Fruit fly (Drosophila melanogaster) whole organism, embryonic: Measurements from ENCODE around the gene CG8507.
A peak's percentile ranks its signal among the peaks of the same experiment; 100 is the strongest.

Experiments
- Aef1 ChIP-seq: fragments of 200-800 bp; sonication (Bioruptor generic); IDR thresholded peaks from 3 replicates; pipeline ENCODE4 v1.3.6; 2022; ENCODE audit warnings: missing biosample characterization, missing genetic modification characterization
- C15 ChIP-seq: fragments of 200-800 bp; sonication (Bioruptor generic); IDR thresholded peaks from 3 replicates; pipeline ENCODE4 v1.3.6; 2022; ENCODE audit warnings: missing biosample characterization, missing genetic modification characterization
- CG10321 ChIP-seq: fragments of 200-800 bp; sonication (Bioruptor generic); IDR thresholded peaks from 2 replicates; pipeline ENCODE4 v1.3.6; 2022; ENCODE audit warnings: missing biosample characterization, missing genetic modification characterization
- CG11093 ChIP-seq: fragments of 200-800 bp; sonication (Bioruptor generic); IDR thresholded peaks from 3 replicates; pipeline ENCODE4 v1.3.6; 2022; ENCODE audit warnings: missing biosample characterization, missing genetic modification characterization
- CG11696 ChIP-seq: fragments of 200-800 bp; sonication (Bioruptor generic); IDR thresholded peaks from 2 replicates; pipeline ENCODE4 v1.3.6; 2022; ENCODE audit warnings: missing biosample characterization, missing genetic modification characterization
- CG12104 ChIP-seq: fragments of 200-800 bp; sonication (Bioruptor generic); optimal IDR thresholded peaks from 3 replicates; lab custom pipeline; 2016; ENCODE audit warnings: missing biosample characterization, missing genetic modification characterization
- CG14014 ChIP-seq: fragments of 200-800 bp; sonication (Bioruptor generic); IDR thresholded peaks from 2 replicates; pipeline ENCODE4 v1.3.6; 2022; ENCODE audit warnings: missing biosample characterization, missing genetic modification characterization
- CG14441 ChIP-seq: fragments of 200-800 bp; sonication (Bioruptor generic); IDR thresholded peaks from 2 replicates; pipeline ENCODE4 v1.3.6; 2022; ENCODE audit warnings: missing biosample characterization, missing genetic modification characterization
- CG15073 ChIP-seq: fragments of 200-800 bp; sonication (Bioruptor generic); optimal IDR thresholded peaks from 2 replicates; lab custom pipeline; 2016; ENCODE audit warnings: missing biosample characterization, missing genetic modification characterization
- CG16863 ChIP-seq: fragments of 200-800 bp; sonication (Bioruptor generic); optimal IDR thresholded peaks from 3 replicates; lab custom pipeline; 2016; ENCODE audit warnings: missing biosample characterization, missing genetic modification characterization
- CG17568 ChIP-seq: fragments of 200-800 bp; sonication (Bioruptor generic); optimal IDR thresholded peaks from 2 replicates; lab custom pipeline; 2018; ENCODE audit warnings: missing biosample characterization, mild to moderate bottlenecking, missing genetic modification characterization, moderate library complexity
- CG17829 ChIP-seq: fragments of 200-800 bp; optimal IDR thresholded peaks from 2 replicates; lab custom pipeline; 2019; ENCODE audit warnings: missing biosample characterization, mild to moderate bottlenecking, missing genetic modification characterization, moderate library complexity
- CG18262 ChIP-seq: fragments of 200-800 bp; optimal IDR thresholded peaks from 3 replicates; lab custom pipeline; 2019; ENCODE audit warnings: missing biosample characterization, mild to moderate bottlenecking, missing genetic modification characterization, moderate library complexity
- CG2875 ChIP-seq: fragments of 200-800 bp; sonication (Bioruptor generic); optimal IDR thresholded peaks from 2 replicates; lab custom pipeline; 2017; ENCODE audit warnings: missing biosample characterization, mild to moderate bottlenecking, missing genetic modification characterization, missing genetic modification reagents
- CG4820 ChIP-seq: fragments of 200-800 bp; sonication (Bioruptor generic); optimal IDR thresholded peaks from 3 replicates; lab custom pipeline; 2016; ENCODE audit warnings: missing biosample characterization, missing genetic modification characterization
- CG5953 ChIP-seq: fragments of 200-800 bp; sonication (Bioruptor generic); IDR thresholded peaks from 2 replicates; pipeline ENCODE4 v1.3.6; 2022; ENCODE audit warnings: missing biosample characterization, missing genetic modification characterization
- CG7963 ChIP-seq: fragments of 200-800 bp; sonication (Bioruptor generic); IDR thresholded peaks from 3 replicates; pipeline ENCODE4 v1.3.6; 2022; ENCODE audit warnings: missing biosample characterization, missing genetic modification characterization; ENCODE audit not compliant: partially characterized antibody
- CG9215 ChIP-seq: fragments of 200-800 bp; sonication (Bioruptor generic); IDR thresholded peaks from 2 replicates; pipeline ENCODE4 v1.3.6; 2022; ENCODE audit warnings: missing biosample characterization, missing genetic modification characterization
- CG9797 ChIP-seq: fragments of 200-800 bp; sonication (Bioruptor generic); optimal IDR thresholded peaks from 3 replicates; lab custom pipeline; 2018; ENCODE audit warnings: missing biosample characterization, mild to moderate bottlenecking, missing genetic modification characterization
- Chrac-16 ChIP-seq: fragments of 200-800 bp; sonication (Bioruptor generic); optimal IDR thresholded peaks from 3 replicates; lab custom pipeline; 2016; ENCODE audit warnings: missing biosample characterization, missing genetic modification characterization
- Dip2 ChIP-seq: fragments of 200-800 bp; sonication (Bioruptor generic); IDR thresholded peaks from 2 replicates; pipeline ENCODE4 v1.3.6; 2022; ENCODE audit warnings: missing biosample characterization, missing genetic modification characterization
- Dip3 ChIP-seq: fragments of 200-800 bp; sonication (Bioruptor generic); optimal IDR thresholded peaks from 3 replicates; lab custom pipeline; 2016; ENCODE audit warnings: missing biosample characterization, missing genetic modification characterization
- Fer1 ChIP-seq: fragments of 200-800 bp; sonication (Bioruptor generic); optimal IDR thresholded peaks from 2 replicates; lab custom pipeline; 2017; ENCODE audit warnings: missing biosample characterization, mild to moderate bottlenecking, missing genetic modification characterization
- H2.0 ChIP-seq: fragments of 200-800 bp; sonication (Bioruptor generic); IDR thresholded peaks from 2 replicates; pipeline ENCODE4 v1.3.6; 2022; ENCODE audit warnings: missing biosample characterization, missing genetic modification characterization
- Hr39 ChIP-seq: fragments of >200 bp; optimal IDR thresholded peaks from 2 replicates; lab custom pipeline; 2017
- MBD-R2 ChIP-seq: fragments of 200-800 bp; sonication (Bioruptor generic); IDR thresholded peaks from 2 replicates; pipeline ENCODE4 v1.3.6; 2022; ENCODE audit warnings: missing biosample characterization, missing genetic modification characterization
- Max ChIP-seq: fragments of 200-800 bp; sonication (Bioruptor generic); optimal IDR thresholded peaks from 2 replicates; lab custom pipeline; 2016; ENCODE audit warnings: missing biosample characterization, mild to moderate bottlenecking, missing genetic modification characterization
- Med ChIP-seq: fragments of 200-800 bp; sonication (Bioruptor generic); peaks from one replicate; lab custom pipeline; 2016; ENCODE audit warnings: missing biosample characterization, missing genetic modification characterization, mild to moderate bottlenecking, inconsistent platforms, moderate library complexity
- Oli ChIP-seq: fragments of 200-800 bp; sonication (Bioruptor generic); optimal IDR thresholded peaks from 2 replicates; lab custom pipeline; 2018; ENCODE audit warnings: missing biosample characterization, mild to moderate bottlenecking, missing genetic modification characterization, moderate library complexity
- Side ChIP-seq: fragments of 200-800 bp; sonication (Bioruptor generic); optimal IDR thresholded peaks from 2 replicates; lab custom pipeline; 2016; ENCODE audit warnings: missing biosample characterization, missing genetic modification characterization
- Taf1 ChIP-seq: fragments of 200-800 bp; sonication (Bioruptor generic); IDR thresholded peaks from 2 replicates; pipeline ENCODE4 v1.3.6; 2022; ENCODE audit warnings: missing biosample characterization, missing genetic modification characterization
- Trl ChIP-seq, 3 experiments: fragments of >200 bp in 2 of 3; fragments of 200-800 bp in 1 of 3; sonication (Bioruptor generic) in 1 of 3; optimal IDR thresholded peaks; 2 replicates in 1 of 3; 3 replicates in 2 of 3; lab custom pipeline; 2016 to 2017; ENCODE audit warnings: missing biosample characterization in 1 of 3, missing genetic modification characterization in 1 of 3
- ato ChIP-seq: fragments of 200-800 bp; sonication (Bioruptor generic); IDR thresholded peaks from 2 replicates; pipeline ENCODE4 v1.3.6; 2022; ENCODE audit warnings: missing biosample characterization, missing genetic modification characterization; ENCODE audit not compliant: partially characterized antibody
- chif ChIP-seq, 2 experiments: fragments of 200-800 bp; sonication (Bioruptor generic); optimal IDR thresholded peaks; 3 replicates each; lab custom pipeline; 2016; ENCODE audit warnings: missing biosample characterization in 2 of 2, missing genetic modification characterization in 2 of 2
- chm ChIP-seq: fragments of 200-800 bp; sonication (Bioruptor generic); IDR thresholded peaks from 2 replicates; pipeline ENCODE4 v1.3.6; 2022; ENCODE audit warnings: missing biosample characterization, missing genetic modification characterization
- ci ChIP-seq: fragments of 200-800 bp; sonication (Bioruptor generic); IDR thresholded peaks from 3 replicates; pipeline ENCODE4 v1.3.6; 2022; ENCODE audit warnings: missing biosample characterization, missing genetic modification characterization
- da ChIP-seq: fragments of 200-800 bp; sonication (Bioruptor generic); optimal IDR thresholded peaks from 2 replicates; lab custom pipeline; 2016; ENCODE audit warnings: missing biosample characterization, missing genetic modification characterization
- fd102C ChIP-seq: fragments of 200-800 bp; sonication (Bioruptor generic); optimal IDR thresholded peaks from 2 replicates; lab custom pipeline; 2018; ENCODE audit warnings: missing biosample characterization, mild to moderate bottlenecking, missing genetic modification characterization, moderate library complexity
- gfzf ChIP-seq: fragments of 200-800 bp; sonication (Bioruptor generic); optimal IDR thresholded peaks from 2 replicates; lab custom pipeline; 2016; ENCODE audit warnings: missing biosample characterization, mild to moderate bottlenecking, missing genetic modification characterization, moderate library complexity
- grau ChIP-seq: fragments of 200-800 bp; optimal IDR thresholded peaks from 3 replicates; lab custom pipeline; 2019; ENCODE audit warnings: missing biosample characterization, mild to moderate bottlenecking, missing genetic modification characterization, moderate library complexity
- ham ChIP-seq: fragments of 200-800 bp; sonication (Bioruptor generic); IDR thresholded peaks from 2 replicates; pipeline ENCODE4 v1.3.6; 2022; ENCODE audit warnings: missing biosample characterization, missing genetic modification characterization
- hth ChIP-seq: fragments of >200 bp; optimal IDR thresholded peaks from 2 replicates; lab custom pipeline; 2017; ENCODE audit warnings: inconsistent platforms
- mirr ChIP-seq: fragments of 200-800 bp; sonication (Bioruptor generic); optimal IDR thresholded peaks from 3 replicates; lab custom pipeline; 2018; ENCODE audit warnings: missing biosample characterization, mild to moderate bottlenecking, missing genetic modification characterization
- nmo ChIP-seq: fragments of 200-800 bp; sonication (Bioruptor generic); optimal IDR thresholded peaks from 2 replicates; lab custom pipeline; 2018; ENCODE audit warnings: missing biosample characterization, mild to moderate bottlenecking, missing genetic modification characterization, moderate library complexity
- pum ChIP-seq: fragments of 200-800 bp; sonication (Bioruptor generic); optimal IDR thresholded peaks from 2 replicates; lab custom pipeline; 2016; ENCODE audit warnings: missing biosample characterization, missing genetic modification characterization
- sqz ChIP-seq: fragments of 200-800 bp; sonication (Bioruptor generic); optimal IDR thresholded peaks from 3 replicates; lab custom pipeline; 2018; ENCODE audit warnings: missing biosample characterization, mild to moderate bottlenecking, missing genetic modification characterization
- stc ChIP-seq: fragments of 200-800 bp; sonication (Bioruptor generic); IDR thresholded peaks from 2 replicates; pipeline ENCODE4 v1.3.6; 2022; ENCODE audit warnings: missing biosample characterization, missing genetic modification characterization
- tll ChIP-seq, 2 experiments: fragments of 200-800 bp in 1 of 2; fragments of >200 bp in 1 of 2; sonication (Bioruptor generic) in 1 of 2; optimal IDR thresholded peaks; 2 replicates each; lab custom pipeline; 2017 to 2019; ENCODE audit warnings: missing biosample characterization in 2 of 2, missing genetic modification characterization in 2 of 2, mild to moderate bottlenecking in 1 of 2, moderate library complexity in 1 of 2
- wor ChIP-seq: fragments of 200-800 bp; sonication (Bioruptor generic); IDR thresholded peaks from 2 replicates; pipeline ENCODE4 v1.3.6; 2022; ENCODE audit warnings: missing biosample characterization, missing genetic modification characterization

CG8507 gene

dm6 chr3R:9767620-9768592, 23.4 kb upstream of the CG8507 start, which contains the start of gene Naa80 (continued):
- TF ChIP-seq pum (GFP tag; lab: Kevin White, UChicago) (peak; percentile 78), CG17568 (GFP tag; lab: Kevin White, UChicago) (no peak), wor (no peak), Oli (no peak), CG9797 (GFP tag; lab: Kevin White, UChicago) (no peak), Fer1 (GFP tag; lab: Kevin White, UChicago) (peak; percentile 62), Taf1 (GFP tag; lab: Robert Waterston, UW) (no peak), CG11696 (GFP tag; lab: Robert Waterston, UW) (no peak), CG18262 (peak; percentile 11), mirr (GFP tag; lab: Kevin White, UChicago) (peak; percentile 28), H2.0 (peak; percentile 53), grau (tag; lab: Kevin White, UChicago) (peak; percentile 53), CG10321 (peak; percentile 11; the same call in 1 of the 2 replicates), CG2875 (GFP tag; lab: Kevin White, UChicago) (no peak), CG12104 (GFP tag; lab: Kevin White, UChicago) (peak; percentile 36), Trl (optimal IDR thresholded peaks at IDR 0.05; lab: Kevin White, UChicago) (no peak), Trl (GFP tag; optimal IDR thresholded peaks at IDR 0.05; lab: Kevin White, UChicago) (peak; percentile 83), Aef1 (GFP tag; lab: Robert Waterston, UW) (peak; percentile 37; the same call in 1 of the 3 replicates), Hr39 (lab: Kevin White, UChicago) (no peak), Dip2 (GFP tag; lab: Robert Waterston, UW) (no peak), chif (GFP tag; optimal IDR thresholded peaks at IDR 0.05; lab: Kevin White, UChicago) (peak; percentile 12 to 72), CG5953 (GFP tag; lab: Robert Waterston, UW) (no peak), CG14014 (GFP tag; lab: Robert Waterston, UW) (peak; percentile 60; the same call in 1 of the 2 replicates), MBD-R2 (GFP tag; lab: Robert Waterston, UW) (peak; percentile 96), sqz (GFP tag; lab: Kevin White, UChicago) (no peak), CG4820 (GFP tag; lab: Kevin White, UChicago) (peak; percentile 8), CG14441 (peak; percentile 35; the same call in 1 of the 2 replicates), da (GFP tag; lab: Kevin White, UChicago) (peak; percentile 38), Dip3 (peak; percentile 83), Chrac-16 (peak; percentile 72), CG15073 (GFP tag; lab: Kevin White, UChicago) (no peak), CG16863 (GFP tag; lab: Kevin White, UChicago) (peak; percentile 27), CG17829 (peak; percentile 58), ato (GFP tag; lab: Robert Waterston, UW) (no peak; the same call in 1 of the 2 replicates), ci (GFP tag; lab: Robert Waterston, UW) (peak; percentile 85), fd102C (GFP tag; lab: Kevin White, UChicago) (no peak), ham (no peak), nmo (peak; percentile 63), CG9215 (GFP tag; lab: Robert Waterston, UW) (peak; percentile 30; the same call in 1 of the 2 replicates), hth (lab: Kevin White, UChicago) (no peak), CG7963 (no peak), stc (GFP tag; lab: Robert Waterston, UW) (no peak), gfzf (GFP tag; lab: Kevin White, UChicago) (peak; percentile 38), CG11093 (GFP tag; lab: Robert Waterston, UW) (no peak), chm (peak; percentile 32; the same call in 1 of the 2 replicates), tll (GFP tag; optimal IDR thresholded peaks at IDR 0.05; lab: Kevin White, UChicago) (peak in 1 of 2 experiments; percentile 32), C15 (GFP tag; lab: Robert Waterston, UW) (no peak), Med (GFP tag; lab: Kevin White, UChicago) (peak; percentile 99), Side (peak; percentile 83), Max (peak; percentile 57)
